Fruit fly (Drosophila melanogaster): ENCODE results near the gene CG18746.

- TF ChIP-seq CG17361 (GFP tag; IDR thresholded peaks at IDR 0.05) (no peak), fru (optimal IDR thresholded peaks at IDR 0.05) (no peak), CG18262 (tag; optimal IDR thresholded peaks at IDR 0.05) (no peak), psq (GFP tag; optimal IDR thresholded peaks at IDR 0.05) (no peak), CG31388 (GFP tag; optimal IDR thresholded peaks at IDR 0.05) (no peak), Fer2 (tag; optimal IDR thresholded peaks at IDR 0.05) (no peak)
Measured at dm6 chr3R:7779620-7780019, 10.4 kb downstream of the CG18746 start.
